Fruit fly (Drosophila melanogaster) whole organism, pupa: Measurements from ENCODE around the gene Cpr65Au.
"Not testable (repeated sequence)": the region's sequence is repeated elsewhere in the genome, so short reads cannot be mapped to it uniquely, and the experiment has no call there.

Experiments used
- CG10348 ChIP-seq: fragments of 200-800 bp; sonication (Bioruptor generic); IDR thresholded peaks from 2 replicates; pipeline ENCODE4 v1.3.6; 2022; ENCODE audit warnings: missing biosample characterization, missing genetic modification characterization
- CG12605 ChIP-seq: fragments of 200-800 bp; sonication (Bioruptor generic); IDR thresholded peaks from 2 replicates; pipeline ENCODE4 v1.3.6; 2022; ENCODE audit warnings: missing biosample characterization, missing genetic modification characterization
- CG13204 ChIP-seq: fragments of 200-800 bp; sonication (Bioruptor generic); optimal IDR thresholded peaks from 2 replicates; lab custom pipeline; 2018; ENCODE audit warnings: missing biosample characterization, mild to moderate bottlenecking, missing genetic modification characterization, moderate library complexity
- CG14655 ChIP-seq: fragments of 200-800 bp; sonication (Bioruptor generic); optimal IDR thresholded peaks from 3 replicates; lab custom pipeline; 2017; ENCODE audit warnings: mild to moderate bottlenecking, missing biosample characterization, missing genetic modification reagents, missing genetic modification characterization
- CG15710 ChIP-seq: fragments of 200-800 bp; sonication (Bioruptor generic); optimal IDR thresholded peaks from 2 replicates; lab custom pipeline; 2018; ENCODE audit warnings: missing biosample characterization, mild to moderate bottlenecking, missing genetic modification characterization, moderate library complexity
- CG17806 ChIP-seq: fragments of 200-800 bp; sonication (Bioruptor generic); optimal IDR thresholded peaks from 2 replicates; lab custom pipeline; 2018; ENCODE audit warnings: missing biosample characterization, mild to moderate bottlenecking, missing genetic modification characterization, moderate library complexity
- CG32121 ChIP-seq: fragments of 200-800 bp; sonication (Bioruptor generic); IDR thresholded peaks from 2 replicates; pipeline ENCODE4 v1.3.6; 2022; ENCODE audit warnings: missing biosample characterization, missing genetic modification characterization
- CG34367 ChIP-seq: fragments of 200-800 bp; sonication (Bioruptor generic); optimal IDR thresholded peaks from 2 replicates; lab custom pipeline; 2018; ENCODE audit warnings: missing biosample characterization, mild to moderate bottlenecking, missing genetic modification characterization
- CG4496 ChIP-seq: fragments of 200-800 bp; sonication (Bioruptor generic); IDR thresholded peaks from 3 replicates; pipeline ENCODE4 v1.3.6; 2022; ENCODE audit warnings: missing biosample characterization, missing genetic modification characterization
- CG8159 ChIP-seq: fragments of 200-800 bp; sonication (Bioruptor generic); optimal IDR thresholded peaks from 3 replicates; lab custom pipeline; 2018; ENCODE audit warnings: missing biosample characterization, mild to moderate bottlenecking, missing genetic modification characterization, moderate library complexity
- CG8301 ChIP-seq: fragments of 200-800 bp; sonication (Bioruptor generic); optimal IDR thresholded peaks from 2 replicates; lab custom pipeline; 2018; ENCODE audit warnings: missing biosample characterization, mild to moderate bottlenecking, missing genetic modification characterization
- CG9948 ChIP-seq: fragments of 200-800 bp; sonication (Bioruptor generic); optimal IDR thresholded peaks from 2 replicates; lab custom pipeline; 2018; ENCODE audit warnings: missing biosample characterization, mild to moderate bottlenecking, missing genetic modification characterization, moderate library complexity
- D1 ChIP-seq: fragments of 200-800 bp; sonication (Bioruptor generic); optimal IDR thresholded peaks from 2 replicates; lab custom pipeline; 2018; ENCODE audit warnings: missing biosample characterization, mild to moderate bottlenecking, missing genetic modification characterization, moderate library complexity
- EcR ChIP-seq: fragments of 200-800 bp; sonication (Bioruptor generic); optimal IDR thresholded peaks from 3 replicates; lab custom pipeline; 2019; ENCODE audit warnings: missing biosample characterization, missing genetic modification characterization, mild to moderate bottlenecking, moderate library complexity, missing genetic modification reagents
- Ets98B ChIP-seq: fragments of 200-800 bp; sonication (Bioruptor generic); IDR thresholded peaks from 2 replicates; pipeline ENCODE4 v1.3.6; 2022; ENCODE audit warnings: missing biosample characterization, missing genetic modification characterization
- Pif1A ChIP-seq: fragments of 200-800 bp; sonication (Bioruptor generic); optimal IDR thresholded peaks from 3 replicates; lab custom pipeline; 2016; ENCODE audit warnings: missing biosample characterization, missing genetic modification characterization
- Pif1B ChIP-seq: fragments of 200-800 bp; sonication (Bioruptor generic); optimal IDR thresholded peaks from 3 replicates; lab custom pipeline; 2016; ENCODE audit warnings: missing biosample characterization, missing genetic modification characterization
- Snoo ChIP-seq: fragments of 200-800 bp; sonication (Bioruptor generic); optimal IDR thresholded peaks from 3 replicates; lab custom pipeline; 2017; ENCODE audit warnings: missing biosample characterization, mild to moderate bottlenecking, missing genetic modification characterization, inconsistent platforms
- fd96Ca ChIP-seq: fragments of 200-800 bp; sonication (Bioruptor generic); IDR thresholded peaks from 3 replicates; pipeline ENCODE4 v1.3.6; 2022; ENCODE audit warnings: missing biosample characterization, missing genetic modification characterization
- gl ChIP-seq: fragments of 200-800 bp; sonication (Bioruptor generic); optimal IDR thresholded peaks from 2 replicates; lab custom pipeline; 2018; ENCODE audit warnings: missing biosample characterization, mild to moderate bottlenecking, missing genetic modification characterization
- rn ChIP-seq: fragments of 200-800 bp; sonication (Bioruptor generic); IDR thresholded peaks from 2 replicates; pipeline ENCODE4 v1.3.6; 2022; ENCODE audit warnings: missing biosample characterization, missing genetic modification characterization

Gene Cpr65Au

DNA sequence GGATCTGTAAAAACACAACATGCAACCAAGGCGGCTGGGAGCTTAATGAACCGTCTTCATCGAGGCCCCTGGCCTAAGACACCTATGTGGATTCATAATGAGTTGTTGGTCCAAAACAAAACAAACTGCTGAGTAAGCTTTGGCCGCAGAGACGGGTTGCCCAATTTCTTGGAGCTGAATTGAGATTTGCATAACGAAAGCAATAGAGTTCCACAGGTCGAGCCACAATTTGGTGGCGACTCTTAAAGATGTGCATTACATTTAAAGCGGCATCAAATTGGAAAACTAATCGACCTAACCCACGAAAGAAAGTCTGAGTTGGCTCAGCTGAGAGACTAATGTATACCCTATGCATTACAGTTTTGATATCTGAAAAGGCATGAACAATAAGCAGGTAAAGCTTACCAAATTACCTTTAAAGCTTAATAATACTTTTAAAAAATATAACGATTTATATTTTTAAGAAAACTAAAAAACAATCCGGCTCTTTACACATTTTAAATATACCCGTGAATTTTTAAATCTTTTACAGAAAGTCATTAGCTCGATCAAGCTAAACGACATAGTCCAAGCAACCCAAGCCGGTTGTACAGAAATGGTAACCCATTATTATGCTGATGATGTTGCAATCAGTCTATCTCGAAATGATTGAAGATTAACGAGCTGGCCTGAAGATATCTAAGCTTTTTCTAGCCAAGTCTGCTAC, 25.6 kb upstream of the Cpr65Au start, which contains the start of gene CG13297:
CG13297 (minus strand) TSS at position 51 of the 706 bp plus-strand sequence.
- TF ChIP-seq D1 (tag; lab: Kevin White, UChicago), result no peak
- no peak for TF ChIP-seq CG12605 (GFP tag; lab: Robert Waterston, UW)
- TF ChIP-seq Ets98B (GFP tag; lab: Robert Waterston, UW), result no peak

DNA sequence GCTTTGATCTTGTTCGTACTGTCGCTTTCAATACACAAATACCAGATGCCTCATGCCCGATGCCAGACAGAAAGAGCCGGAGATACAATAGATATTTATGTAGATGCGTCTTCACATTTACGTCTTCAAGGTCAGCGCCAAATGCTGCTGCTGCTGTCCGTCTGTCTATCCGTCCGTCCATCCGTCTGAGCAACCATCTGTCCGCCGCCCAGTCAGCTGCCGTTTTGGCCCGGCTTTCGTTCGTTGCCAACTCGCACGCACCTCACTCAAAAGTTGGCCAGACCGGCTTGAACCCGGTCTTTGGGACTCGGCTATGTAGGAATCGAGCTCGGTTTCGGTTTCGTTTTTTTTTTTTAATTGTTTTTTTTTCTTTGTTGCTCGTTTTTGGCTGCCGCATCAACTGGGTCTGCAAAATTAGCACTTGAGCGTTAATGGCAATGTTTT, 23.1 kb upstream of the Cpr65Au start:
- no peak for TF ChIP-seq CG10348
- peak; percentile 81 for TF ChIP-seq Pif1A
- peak; percentile 43 for TF ChIP-seq Snoo (tag; lab: Kevin White, UChicago)
- TF ChIP-seq gl (tag; lab: Kevin White, UChicago), result peak; percentile 68
- TF ChIP-seq CG12605 (GFP tag; lab: Robert Waterston, UW), result peak; percentile 91
- peak; percentile 77 for TF ChIP-seq CG4496
- no peak for TF ChIP-seq CG9948 (tag; lab: Kevin White, UChicago)
- no peak for TF ChIP-seq CG8301 (tag; lab: Kevin White, UChicago)
- TF ChIP-seq CG8159 (tag; lab: Kevin White, UChicago), result peak; percentile 42
- TF ChIP-seq CG13204, result peak; percentile 89
- peak; percentile 61; the same call in 1 of the 2 replicates for TF ChIP-seq Ets98B (GFP tag; lab: Robert Waterston, UW)
- peak; percentile 37; the same call in 1 of the 2 replicates for TF ChIP-seq CG32121
- no peak for TF ChIP-seq rn
- 0 out of 3 replicates have a peak, but pooled peaks have one; percentile 42 for TF ChIP-seq fd96Ca
- TF ChIP-seq EcR (GFP tag; lab: Kevin White, UChicago), result peak; percentile 73
- peak; percentile 35 for TF ChIP-seq CG17806
- peak; percentile 65 for TF ChIP-seq CG15710 (tag; lab: Kevin White, UChicago)
- TF ChIP-seq CG14655, result no peak
- peak; percentile 59 for TF ChIP-seq CG34367
- TF ChIP-seq D1 (tag; lab: Kevin White, UChicago), result no peak
- TF ChIP-seq Pif1B (GFP tag; lab: Kevin White, UChicago), result peak; percentile 71

DNA sequence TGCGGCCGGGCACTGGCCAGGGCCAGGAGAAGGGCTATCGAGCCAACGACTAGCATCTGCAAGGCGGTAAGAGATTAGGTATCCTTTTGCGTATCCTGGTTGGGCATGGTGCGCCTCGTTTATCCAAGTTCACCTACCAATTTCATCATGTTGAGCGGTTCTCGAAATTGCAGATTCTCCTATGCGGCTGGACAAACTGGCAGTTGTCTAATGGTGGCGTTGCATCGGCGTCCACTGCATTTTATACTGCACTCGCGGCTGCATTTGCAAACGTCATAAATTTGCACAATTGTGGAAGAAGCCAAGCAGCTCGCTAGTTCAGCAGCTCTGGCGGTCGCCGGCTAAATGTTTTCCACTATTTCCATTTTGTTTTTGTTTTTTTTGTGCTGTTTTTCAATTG, 20.6 kb upstream of the Cpr65Au start, which contains the start of gene Acp65Aa:
Acp65Aa (minus strand) TSS at position 215 of the 400 bp plus-strand sequence.
- TF ChIP-seq CG34367, result no peak
- TF ChIP-seq CG12605 (GFP tag; lab: Robert Waterston, UW), result no peak
- no peak for TF ChIP-seq Pif1B (GFP tag; lab: Kevin White, UChicago)
- no peak for TF ChIP-seq CG13204
- no peak for TF ChIP-seq gl (tag; lab: Kevin White, UChicago)
- TF ChIP-seq, all 21 proteins: peak for 0

DNA sequence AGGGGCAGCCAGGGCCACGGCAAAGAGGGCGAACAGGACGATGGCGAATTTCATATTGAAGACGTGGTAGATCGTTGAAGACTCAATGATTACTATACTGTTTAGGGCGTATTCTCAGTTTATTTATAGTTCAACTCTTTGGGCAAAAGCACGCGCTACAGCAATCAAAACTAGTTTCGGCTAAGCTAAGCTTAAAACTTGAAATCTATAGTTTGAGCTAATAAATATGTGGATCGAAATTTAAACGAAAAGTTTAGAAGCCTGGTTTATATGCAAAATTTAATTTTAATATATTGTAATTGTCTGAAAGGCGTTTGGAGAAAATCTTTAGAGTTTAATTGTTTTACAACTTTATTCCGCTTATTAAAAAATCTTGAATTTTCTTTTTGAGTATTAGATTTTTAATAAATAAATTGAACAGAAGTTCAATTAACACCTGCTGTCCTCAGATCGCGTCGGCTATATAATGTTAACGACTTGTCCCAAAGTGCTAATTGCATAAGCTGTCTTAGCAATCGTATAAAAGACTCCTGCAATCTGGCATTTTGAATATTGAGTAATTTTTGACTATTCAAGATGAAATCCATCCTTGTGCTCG, 18.9 kb upstream of the Cpr65Au start, which contains the start of the genes Cpr65Ax2 and Lcp65Aa:
Cpr65Ax2 (minus strand) TSS at position 101 of the 598 bp plus-strand sequence.
Lcp65Aa (plus strand) TSS at position 548 of the 598 bp plus-strand sequence.
- not testable (repeated sequence) for TF ChIP-seq CG10348; CG8301 (tag; lab: Kevin White, UChicago); Pif1B (GFP tag; lab: Kevin White, UChicago)

DNA sequence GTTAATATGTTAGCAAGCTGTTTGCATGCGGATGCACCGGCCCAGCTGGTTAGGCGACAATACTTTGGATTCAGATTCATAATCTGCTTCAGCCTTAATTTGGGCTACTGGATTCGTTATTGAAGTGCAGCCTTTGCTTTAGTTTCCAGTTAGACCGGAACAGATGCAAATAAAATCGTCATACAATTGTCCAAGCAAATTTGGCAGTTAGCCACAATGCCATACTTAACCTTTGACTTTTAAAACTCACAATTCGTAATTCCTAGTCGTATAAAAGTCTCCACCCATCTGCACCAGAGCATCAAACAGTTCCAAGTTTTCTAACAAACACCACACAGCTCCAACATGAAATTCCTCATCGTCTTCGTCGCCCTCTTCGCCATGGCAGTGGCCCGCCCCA, 17.3 kb upstream of the Cpr65Au start, which contains the start of gene Lcp65Ab1:
Lcp65Ab1 (plus strand) TSS at position 301 of the 400 bp plus-strand sequence.
- TF ChIP-seq CG14655; CG10348; CG8301 (tag; lab: Kevin White, UChicago): not testable (repeated sequence)

DNA sequence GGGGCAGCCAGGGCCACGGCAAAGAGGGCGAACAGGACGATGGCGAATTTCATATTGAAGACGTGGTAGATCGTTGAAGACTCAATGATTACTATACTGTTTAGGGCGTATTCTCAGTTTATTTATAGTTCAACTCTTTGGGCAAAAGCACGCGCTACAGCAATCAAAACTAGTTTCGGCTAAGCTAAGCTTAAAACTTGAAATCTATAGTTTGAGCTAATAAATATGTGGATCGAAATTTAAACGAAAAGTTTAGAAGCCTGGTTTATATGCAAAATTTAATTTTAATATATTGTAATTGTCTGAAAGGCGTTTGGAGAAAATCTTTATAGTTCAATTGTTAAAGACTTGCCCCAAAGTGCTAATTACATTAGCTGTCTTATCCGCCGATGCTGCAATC, 16.0 kb upstream of the Cpr65Au start, which contains the start of gene Cpr65Ax1:
Cpr65Ax1 (minus strand) TSS at position 101 of the 400 bp plus-strand sequence.
- TF ChIP-seq D1, Snoo, CG15710 (tag; lab: Kevin White, UChicago): not testable (repeated sequence)
- TF ChIP-seq, all 21 proteins: peak for 0; not testable (repeated sequence) for 21

DNA sequence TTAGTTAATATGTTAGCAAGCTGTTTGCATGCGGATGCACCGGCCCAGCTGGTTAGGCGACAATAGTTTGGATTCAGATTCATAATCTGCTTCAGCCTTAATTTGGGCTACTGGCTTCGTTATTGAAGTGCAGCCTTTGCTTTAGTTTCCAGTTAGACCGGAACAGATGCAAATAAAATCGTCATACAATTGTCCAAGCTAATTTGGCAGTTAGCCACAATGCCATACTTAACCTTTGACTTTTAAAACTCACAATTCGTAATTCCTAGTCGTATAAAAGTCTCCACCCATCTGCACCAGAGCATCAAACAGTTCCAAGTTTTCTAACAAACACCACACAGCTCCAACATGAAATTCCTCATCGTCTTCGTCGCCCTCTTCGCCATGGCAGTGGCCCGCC, 14.5 kb upstream of the Cpr65Au start, which contains the start of gene Lcp65Ab2:
Lcp65Ab2 (plus strand) TSS at position 301 of the 400 bp plus-strand sequence.
- TF ChIP-seq CG12605 (GFP tag; lab: Robert Waterston, UW); CG34367; gl (tag; lab: Kevin White, UChicago): not testable (repeated sequence)
